Fruit fly (Drosophila melanogaster) whole organism, embryonic: ENCODE measurements around the gene CG4576.
A peak's percentile ranks its signal among the peaks of the same experiment; 100 is the strongest.

Experiments used
- Aef1 ChIP-seq: fragments of 200-800 bp; sonication (Bioruptor generic); IDR thresholded peaks from 3 replicates; pipeline ENCODE4 v1.3.6; 2022; ENCODE audit warnings: missing biosample characterization, missing genetic modification characterization
- CG10147 ChIP-seq: fragments of 200-800 bp; sonication (Bioruptor generic); optimal IDR thresholded peaks from 2 replicates; lab custom pipeline; 2019; ENCODE audit warnings: missing biosample characterization, mild to moderate bottlenecking, missing genetic modification characterization, moderate library complexity
- CG15011 ChIP-seq: fragments of 200-800 bp; sonication (Bioruptor generic); optimal IDR thresholded peaks from 3 replicates; lab custom pipeline; 2018; ENCODE audit warnings: missing biosample characterization, mild to moderate bottlenecking, missing genetic modification characterization
- CG15269 ChIP-seq: fragments of 200-800 bp; sonication (Bioruptor generic); optimal IDR thresholded peaks from 2 replicates; lab custom pipeline; 2018; ENCODE audit warnings: missing biosample characterization, mild to moderate bottlenecking, missing genetic modification characterization, moderate library complexity
- CG1792 ChIP-seq: fragments of 200-800 bp; sonication (Bioruptor generic); optimal IDR thresholded peaks from 2 replicates; lab custom pipeline; 2016; ENCODE audit warnings: missing biosample characterization, missing genetic modification characterization
- CG30431 ChIP-seq: fragments of 200-800 bp; sonication (Bioruptor generic); optimal IDR thresholded peaks from 2 replicates; lab custom pipeline; 2017; ENCODE audit warnings: missing biosample characterization, missing genetic modification characterization
- CG31441 ChIP-seq: fragments of 200-800 bp; sonication (Bioruptor generic); IDR thresholded peaks from 2 replicates; pipeline ENCODE4 v1.3.6; 2022; ENCODE audit warnings: missing biosample characterization, missing genetic modification characterization
- CG4282 ChIP-seq: fragments of 200-800 bp; sonication (Bioruptor generic); optimal IDR thresholded peaks from 2 replicates; lab custom pipeline; 2016; ENCODE audit warnings: missing biosample characterization, missing genetic modification characterization
- CG6683 ChIP-seq: fragments of 200-800 bp; sonication (Bioruptor generic); optimal IDR thresholded peaks from 2 replicates; lab custom pipeline; 2017; ENCODE audit warnings: missing biosample characterization, mild to moderate bottlenecking, missing genetic modification characterization, missing genetic modification reagents
- CG6854 ChIP-seq: fragments of 200-800 bp; sonication (Bioruptor generic); optimal IDR thresholded peaks from 3 replicates; lab custom pipeline; 2017; ENCODE audit warnings: missing biosample characterization, mild to moderate bottlenecking, missing genetic modification characterization
- CG7271 ChIP-seq: fragments of 200-800 bp; sonication (Bioruptor generic); optimal IDR thresholded peaks from 2 replicates; lab custom pipeline; 2018; ENCODE audit warnings: missing biosample characterization, mild to moderate bottlenecking, missing genetic modification characterization, moderate library complexity
- CG8290 ChIP-seq, 3 experiments: fragments of 200-800 bp; sonication (Bioruptor generic); optimal IDR thresholded peaks; 2 replicates each; lab custom pipeline; 2016 to 2019; ENCODE audit warnings: missing biosample characterization in 3 of 3, missing genetic modification characterization in 3 of 3, mild to moderate bottlenecking in 2 of 3, moderate library complexity in 1 of 3
- Camta ChIP-seq: fragments of 200-800 bp; sonication (Bioruptor generic); optimal IDR thresholded peaks from 2 replicates; lab custom pipeline; 2016; ENCODE audit warnings: missing biosample characterization, missing genetic modification characterization
- Deaf1 ChIP-seq: fragments of 200-800 bp; optimal IDR thresholded peaks from 3 replicates; lab custom pipeline; 2019; ENCODE audit warnings: missing biosample characterization, mild to moderate bottlenecking, missing genetic modification characterization, moderate library complexity
- Dip2 ChIP-seq: fragments of 200-800 bp; sonication (Bioruptor generic); IDR thresholded peaks from 2 replicates; pipeline ENCODE4 v1.3.6; 2022; ENCODE audit warnings: missing biosample characterization, missing genetic modification characterization
- Elba2 ChIP-seq: fragments of 200-800 bp; sonication (Bioruptor generic); optimal IDR thresholded peaks from 3 replicates; lab custom pipeline; 2016; ENCODE audit warnings: missing biosample characterization, missing genetic modification characterization
- Ets97D ChIP-seq: fragments of 200-800 bp; sonication (Bioruptor generic); optimal IDR thresholded peaks from 3 replicates; lab custom pipeline; 2016; ENCODE audit warnings: missing biosample characterization, missing genetic modification characterization
- HLH4C ChIP-seq: fragments of 200-800 bp; sonication (Bioruptor generic); IDR thresholded peaks from 3 replicates; pipeline ENCODE4 v1.3.6; 2022; ENCODE audit warnings: missing biosample characterization, missing genetic modification characterization; ENCODE audit not compliant: partially characterized antibody
- HLH54F ChIP-seq: fragments of 200-800 bp; sonication (Bioruptor generic); optimal IDR thresholded peaks from 3 replicates; lab custom pipeline; 2016; ENCODE audit warnings: missing biosample characterization, missing genetic modification characterization
- Hr3 ChIP-seq: fragments of 200-800 bp; sonication (Bioruptor generic); optimal IDR thresholded peaks from 3 replicates; lab custom pipeline; 2016; ENCODE audit warnings: missing biosample characterization, missing genetic modification characterization
- MESR4 ChIP-seq: fragments of 200-800 bp; sonication (Bioruptor generic); optimal IDR thresholded peaks from 2 replicates; lab custom pipeline; 2018; ENCODE audit warnings: missing biosample characterization, mild to moderate bottlenecking, missing genetic modification characterization, moderate library complexity
- PHDP ChIP-seq: fragments of 200-800 bp; sonication (Bioruptor generic); optimal IDR thresholded peaks from 3 replicates; lab custom pipeline; 2018; ENCODE audit warnings: missing biosample characterization, mild to moderate bottlenecking, missing genetic modification characterization, moderate library complexity
- Pdp1 ChIP-seq, 2 experiments: fragments of 200-800 bp; sonication (Bioruptor generic); optimal IDR thresholded peaks; 3 replicates each; lab custom pipeline; 2016; ENCODE audit warnings: missing biosample characterization in 2 of 2, missing genetic modification characterization in 2 of 2, mild to moderate bottlenecking in 1 of 2, moderate library complexity in 1 of 2
- Rx ChIP-seq: fragments of 200-800 bp; sonication (Bioruptor generic); IDR thresholded peaks from 2 replicates; pipeline ENCODE4 v1.3.6; 2022; ENCODE audit warnings: missing biosample characterization, missing genetic modification characterization
- Sin3A ChIP-seq: fragments of >200 bp; optimal IDR thresholded peaks from 2 replicates; lab custom pipeline; 2018
- Trl ChIP-seq, 3 experiments: fragments of >200 bp in 2 of 3; fragments of 200-800 bp in 1 of 3; sonication (Bioruptor generic) in 1 of 3; optimal IDR thresholded peaks; 2 replicates in 1 of 3; 3 replicates in 2 of 3; lab custom pipeline; 2016 to 2017; ENCODE audit warnings: missing biosample characterization in 1 of 3, missing genetic modification characterization in 1 of 3
- ara ChIP-seq: fragments of 200-800 bp; sonication (Bioruptor generic); IDR thresholded peaks from 2 replicates; pipeline ENCODE4 v1.3.6; 2022; ENCODE audit warnings: missing biosample characterization, missing genetic modification characterization
- ash1 ChIP-seq: fragments of 200-800 bp; sonication (Bioruptor generic); optimal IDR thresholded peaks from 2 replicates; lab custom pipeline; 2018; ENCODE audit warnings: missing biosample characterization, mild to moderate bottlenecking, missing genetic modification characterization
- bab2 ChIP-seq: fragments of 200-800 bp; sonication (Bioruptor generic); optimal IDR thresholded peaks from 2 replicates; lab custom pipeline; 2016; ENCODE audit warnings: missing biosample characterization, missing genetic modification characterization
- cwo ChIP-seq: fragments of 200-800 bp; sonication (Bioruptor generic); optimal IDR thresholded peaks from 3 replicates; lab custom pipeline; 2017; ENCODE audit warnings: missing biosample characterization, missing genetic modification characterization, mild to moderate bottlenecking, moderate library complexity, missing genetic modification reagents
- da ChIP-seq: fragments of 200-800 bp; sonication (Bioruptor generic); optimal IDR thresholded peaks from 2 replicates; lab custom pipeline; 2016; ENCODE audit warnings: missing biosample characterization, missing genetic modification characterization
- eve ChIP-seq, 2 experiments: fragments of >200 bp; optimal IDR thresholded peaks; 2 replicates each; lab custom pipeline; 2017; ENCODE audit warnings: missing biosample characterization in 2 of 2, missing genetic modification characterization in 2 of 2
- fd3F ChIP-seq: fragments of 200-800 bp; sonication (Bioruptor generic); optimal IDR thresholded peaks from 2 replicates; lab custom pipeline; 2018; ENCODE audit warnings: missing biosample characterization, mild to moderate bottlenecking, missing genetic modification characterization, moderate library complexity
- fd64A ChIP-seq: fragments of 200-800 bp; sonication (Bioruptor generic); optimal IDR thresholded peaks from 3 replicates; lab custom pipeline; 2018; ENCODE audit warnings: missing biosample characterization, mild to moderate bottlenecking, missing genetic modification characterization
- ftz-f1 ChIP-seq: fragments of 200-800 bp; sonication (Bioruptor generic); optimal IDR thresholded peaks from 2 replicates; lab custom pipeline; 2016; ENCODE audit warnings: missing biosample characterization, missing genetic modification characterization
- gcm2 ChIP-seq: fragments of 200-800 bp; sonication (Bioruptor generic); optimal IDR thresholded peaks from 2 replicates; lab custom pipeline; 2016; ENCODE audit warnings: missing biosample characterization, missing genetic modification characterization
- grau ChIP-seq: fragments of 200-800 bp; optimal IDR thresholded peaks from 3 replicates; lab custom pipeline; 2019; ENCODE audit warnings: missing biosample characterization, mild to moderate bottlenecking, missing genetic modification characterization, moderate library complexity
- hb ChIP-seq: fragments of 200-800 bp; sonication (Bioruptor generic); IDR thresholded peaks from 3 replicates; pipeline ENCODE4 v1.3.6; 2022; ENCODE audit warnings: missing biosample characterization, missing genetic modification characterization; ENCODE audit not compliant: partially characterized antibody
- kah ChIP-seq: fragments of 200-800 bp; sonication (Bioruptor generic); optimal IDR thresholded peaks from 2 replicates; lab custom pipeline; 2018; ENCODE audit warnings: missing biosample characterization, mild to moderate bottlenecking, missing genetic modification characterization
- kay ChIP-seq: fragments of 200-800 bp; sonication (Bioruptor generic); optimal IDR thresholded peaks from 2 replicates; lab custom pipeline; 2016; ENCODE audit warnings: missing biosample characterization, missing genetic modification characterization
- lov ChIP-seq, 2 experiments: fragments of 200-800 bp in 1 of 2; fragments of >200 bp in 1 of 2; sonication (Bioruptor generic) in 1 of 2; IDR thresholded peaks in 1 of 2; optimal IDR thresholded peaks in 1 of 2; 2 replicates in 1 of 2; 3 replicates in 1 of 2; pipeline versions ENCODE4 v1.3.6 to Lab custom; 2017 to 2022; ENCODE audit warnings: missing biosample characterization in 1 of 2, missing genetic modification characterization in 1 of 2
- nom ChIP-seq: fragments of 200-800 bp; sonication (Bioruptor generic); optimal IDR thresholded peaks from 2 replicates; lab custom pipeline; 2017; ENCODE audit warnings: missing biosample characterization, missing genetic modification characterization, mild to moderate bottlenecking, moderate library complexity, missing genetic modification reagents
- onecut ChIP-seq: fragments of 200-800 bp; sonication (Bioruptor generic); IDR thresholded peaks from 2 replicates; pipeline ENCODE4 v1.3.6; 2022; ENCODE audit warnings: missing biosample characterization, missing genetic modification characterization
- peb ChIP-seq: fragments of 200-800 bp; sonication (Bioruptor generic); IDR thresholded peaks from 2 replicates; pipeline ENCODE4 v1.3.6; 2022; ENCODE audit warnings: missing biosample characterization, missing genetic modification characterization
- pfk ChIP-seq: fragments of 200-800 bp; sonication (Bioruptor generic); optimal IDR thresholded peaks from 2 replicates; lab custom pipeline; 2018; ENCODE audit warnings: missing biosample characterization, mild to moderate bottlenecking, missing genetic modification characterization, moderate library complexity
- run ChIP-seq: fragments of 200-800 bp; sonication (Bioruptor generic); optimal IDR thresholded peaks from 3 replicates; lab custom pipeline; 2018; ENCODE audit warnings: missing biosample characterization, mild to moderate bottlenecking, missing genetic modification characterization
- schlank ChIP-seq: fragments of 200-800 bp; sonication (Bioruptor generic); optimal IDR thresholded peaks from 2 replicates; lab custom pipeline; 2018; ENCODE audit warnings: missing biosample characterization, mild to moderate bottlenecking, missing genetic modification characterization
- tna ChIP-seq: fragments of 200-800 bp; sonication (Bioruptor generic); IDR thresholded peaks from 2 replicates; pipeline ENCODE4 v1.3.6; 2022; ENCODE audit warnings: missing biosample characterization, missing genetic modification characterization; ENCODE audit not compliant: partially characterized antibody
- tx ChIP-seq: fragments of 200-800 bp; sonication (Bioruptor generic); optimal IDR thresholded peaks from 2 replicates; lab custom pipeline; 2016; ENCODE audit warnings: missing biosample characterization, missing genetic modification characterization
- vfl ChIP-seq: fragments of 200-800 bp; sonication (Bioruptor generic); optimal IDR thresholded peaks from 2 replicates; lab custom pipeline; 2016; ENCODE audit warnings: missing biosample characterization, missing genetic modification characterization

CG4576 gene

dm6 chr3R:15792427-15792826, 33.1 kb upstream of the CG4576 start, which contains the start of gene Acyp2 (continued):
- TF ChIP-seq MESR4 (GFP tag; lab: Kevin White, UChicago) (peak; percentile 51), Deaf1 (tag; lab: Kevin White, UChicago) (no peak), CG15011 (GFP tag; lab: Kevin White, UChicago) (no peak), Rx (GFP tag; lab: Robert Waterston, UW) (no peak), kay (peak; percentile 12), fd64A (GFP tag; lab: Kevin White, UChicago) (no peak), CG8290 (GFP tag; optimal IDR thresholded peaks at IDR 0.05; lab: Kevin White, UChicago) (peak; percentile 26), CG8290 (tag; optimal IDR thresholded peaks at IDR 0.05; lab: Kevin White, UChicago) (peak in 1 of 2 experiments; percentile 73), HLH4C (GFP tag; lab: Robert Waterston, UW) (0 out of 3 replicates have a peak, but pooled peaks have one; percentile 15), CG10147 (no peak), CG6854 (no peak), Ets97D (GFP tag; lab: Kevin White, UChicago) (peak; percentile 80), fd3F (no peak), nom (GFP tag; lab: Kevin White, UChicago) (no peak), grau (peak; percentile 31), Camta (GFP tag; lab: Kevin White, UChicago) (no peak), bab2 (GFP tag; lab: Kevin White, UChicago) (no peak), peb (GFP tag; lab: Robert Waterston, UW) (no peak), Elba2 (GFP tag; lab: Kevin White, UChicago) (peak; percentile 8), CG6683 (no peak), Pdp1 (GFP tag; optimal IDR thresholded peaks at IDR 0.05; lab: Kevin White, UChicago) (peak in 1 of 2 experiments; percentile 48), Trl (optimal IDR thresholded peaks at IDR 0.05; lab: Kevin White, UChicago) (no peak), Trl (GFP tag; optimal IDR thresholded peaks at IDR 0.05; lab: Kevin White, UChicago) (no peak), CG15269 (no peak), CG31441 (GFP tag; lab: Robert Waterston, UW) (no peak), Sin3A (lab: Kevin White, UChicago) (peak; percentile 35), ara (GFP tag; lab: Robert Waterston, UW) (no peak), run (no peak), vfl (GFP tag; lab: Kevin White, UChicago) (peak; percentile 5), pfk (GFP tag; lab: Kevin White, UChicago) (no peak), kah (GFP tag; lab: Kevin White, UChicago) (no peak), tx (GFP tag; lab: Kevin White, UChicago) (peak; percentile 17), ash1 (GFP tag; lab: Kevin White, UChicago) (no peak), hb (GFP tag; lab: Robert Waterston, UW) (no peak), CG4282 (GFP tag; lab: Kevin White, UChicago) (no peak), tna (peak; percentile 31; the same call in 1 of the 2 replicates), Hr3 (GFP tag; lab: Kevin White, UChicago) (peak; percentile 10), CG7271 (tag; lab: Kevin White, UChicago) (no peak), lov (optimal IDR thresholded peaks at IDR 0.05; lab: Kevin White, UChicago) (no peak), lov (GFP tag; IDR thresholded peaks at IDR 0.05; lab: Robert Waterston, UW) (no peak), schlank (tag; lab: Kevin White, UChicago) (no peak), onecut (GFP tag; lab: Robert Waterston, UW) (no peak), CG1792 (no peak), PHDP (tag; lab: Kevin White, UChicago) (no peak), ftz-f1 (GFP tag; lab: Kevin White, UChicago) (no peak), eve (GFP tag; optimal IDR thresholded peaks at IDR 0.05; lab: Kevin White, UChicago) (no peak), gcm2 (no peak), Aef1 (GFP tag; lab: Robert Waterston, UW) (no peak), HLH54F (peak; percentile 26), cwo (GFP tag; lab: Kevin White, UChicago) (no peak), da (GFP tag; lab: Kevin White, UChicago) (no peak), Dip2 (GFP tag; lab: Robert Waterston, UW) (no peak), CG30431 (GFP tag; lab: Kevin White, UChicago) (no peak)
